Worm (Caenorhabditis elegans): ENCODE data around the gene R04F11.3.

The R04F11.3 gene

ce11 chrV:12275714-12276113, 41.3 kb downstream of the R04F11.3 start:
- no peak for TF ChIP-seq him-1 (tag; optimal IDR thresholded peaks at IDR 0.05)
- no peak for TF ChIP-seq W03F9.2 (tag; optimal IDR thresholded peaks at IDR 0.05)
- no peak for TF ChIP-seq dao-5 (tag; optimal IDR thresholded peaks at IDR 0.05)

- TF ChIP-seq dao-5 (tag; optimal IDR thresholded peaks at IDR 0.05) (no peak), W03F9.2 (tag; optimal IDR thresholded peaks at IDR 0.05) (peak; percentile 19)
Observed at ce11 chrV:12271495-12271894, 45.5 kb downstream of the R04F11.3 start, which contains the start of the genes tsfm-1 and capg-2. Gene tsfm-1, minus strand, starts transcription at chrV:12271551. Gene capg-2, plus strand, starts transcription at chrV:12271873.

- TF ChIP-seq him-1 (tag; optimal IDR thresholded peaks at IDR 0.05) = no peak
- TF ChIP-seq dao-5 (tag; optimal IDR thresholded peaks at IDR 0.05) = no peak
- TF ChIP-seq W03F9.2 (tag; optimal IDR thresholded peaks at IDR 0.05) = no peak
Observed at ce11 chrV:12269272-12269767, 47.7 kb downstream of the R04F11.3 start, which contains the start of gene twk-24. Gene twk-24, minus strand, starts transcription at chrV:12269322.

Measured in whole organism, L4/young adult.